Worm (Caenorhabditis elegans): Measurements from ENCODE around the gene clec-215.

The clec-215 gene

DNA sequence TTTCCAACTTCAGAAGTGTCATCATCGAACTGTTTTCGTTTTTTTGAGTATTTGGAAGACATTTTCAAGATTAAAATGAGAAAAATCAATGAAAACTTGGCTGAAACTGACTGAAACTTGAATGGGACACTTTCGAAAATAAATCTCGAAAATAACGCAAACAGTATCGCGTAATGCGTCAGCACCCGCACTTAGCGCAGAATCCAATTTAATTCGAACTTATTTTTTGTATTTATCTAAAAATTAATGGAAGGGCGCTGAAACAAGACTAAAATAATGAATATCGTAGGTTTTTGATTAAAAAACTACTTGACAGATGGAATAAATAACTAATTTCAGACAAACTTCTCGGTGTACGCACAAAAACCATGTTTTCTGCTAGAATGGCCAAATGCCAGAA lies 36.6 kb upstream of the clec-215 start, which contains the start of the genes snu-66 and ints-9 (continued):
- TF ChIP-seq nhr-21 (tag; optimal IDR thresholded peaks at IDR 0.05), result peak; percentile 49
- peak; percentile 51 for TF ChIP-seq crh-2 (tag; optimal IDR thresholded peaks at IDR 0.05)
- TF ChIP-seq lin-39 (tag; optimal IDR thresholded peaks at IDR 0.05), result no peak
- TF ChIP-seq blmp-1 (tag; optimal IDR thresholded peaks at IDR 0.05; ENCODE audit: insufficient read depth), result no peak
- TF ChIP-seq nhr-129 (tag; optimal IDR thresholded peaks at IDR 0.05), result peak; percentile 65
- no peak for TF ChIP-seq nhr-11 (tag; optimal IDR thresholded peaks at IDR 0.05)

DNA sequence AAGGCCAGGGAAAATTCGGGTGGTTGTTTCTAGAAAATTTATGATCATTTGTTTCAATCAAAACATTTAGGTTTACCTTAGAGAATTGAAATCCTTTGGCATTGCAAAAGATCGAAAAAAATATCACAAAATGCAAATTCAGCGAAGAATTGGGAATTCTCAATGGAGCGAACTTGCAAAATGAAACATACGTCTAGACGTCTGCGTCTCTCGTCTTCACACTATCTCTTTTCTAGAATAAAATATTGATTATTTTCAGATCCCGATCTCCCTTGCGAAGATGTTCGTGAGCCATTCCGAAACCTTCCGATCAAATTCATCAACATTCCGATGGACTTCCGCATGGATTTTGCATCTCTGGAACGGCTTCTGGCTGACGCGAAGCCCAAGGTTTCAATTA lies 31.8 kb upstream of the clec-215 start, which contains the start of gene ets-6:
TSS of gene ets-6 (minus strand) at position 169 of the 400 bp plus-strand sequence.
- TF ChIP-seq nhr-21 (tag; optimal IDR thresholded peaks at IDR 0.05) (peak; percentile 18), ceh-82 (tag; optimal IDR thresholded peaks at IDR 0.05) (no peak), ztf-11 (tag; optimal IDR thresholded peaks at IDR 0.05) (no peak), nhr-25 (tag; optimal IDR thresholded peaks at IDR 0.05) (peak; percentile 35), lsy-2 (tag; optimal IDR thresholded peaks at IDR 0.05) (peak; percentile 10 to 78), sma-3 (GFP tag; optimal IDR thresholded peaks at IDR 0.05) (peak; percentile 16), gmeb-1 (tag; optimal IDR thresholded peaks at IDR 0.05) (peak; percentile 60), fos-1 (tag; optimal IDR thresholded peaks at IDR 0.05) (peak; percentile 25), ama-1 (optimal IDR thresholded peaks at IDR 0.05) (no peak), nhr-129 (tag; optimal IDR thresholded peaks at IDR 0.05) (peak; percentile 50), elt-1 (tag; optimal IDR thresholded peaks at IDR 0.05) (no peak), dmd-4 (tag; optimal IDR thresholded peaks at IDR 0.05) (no peak), crh-2 (tag; optimal IDR thresholded peaks at IDR 0.05) (peak; percentile 55), C34F6.9 (tag; optimal IDR thresholded peaks at IDR 0.05) (peak; percentile 77), unc-55 (GFP tag; optimal IDR thresholded peaks at IDR 0.05) (peak; percentile 76), sma-9 (GFP tag; optimal IDR thresholded peaks at IDR 0.05) (peak; percentile 26), sma-9 (tag; optimal IDR thresholded peaks at IDR 0.05) (no peak), snpc-4 (tag; optimal IDR thresholded peaks at IDR 0.05) (no peak), alr-1 (tag; optimal IDR thresholded peaks at IDR 0.05) (no peak)

DNA sequence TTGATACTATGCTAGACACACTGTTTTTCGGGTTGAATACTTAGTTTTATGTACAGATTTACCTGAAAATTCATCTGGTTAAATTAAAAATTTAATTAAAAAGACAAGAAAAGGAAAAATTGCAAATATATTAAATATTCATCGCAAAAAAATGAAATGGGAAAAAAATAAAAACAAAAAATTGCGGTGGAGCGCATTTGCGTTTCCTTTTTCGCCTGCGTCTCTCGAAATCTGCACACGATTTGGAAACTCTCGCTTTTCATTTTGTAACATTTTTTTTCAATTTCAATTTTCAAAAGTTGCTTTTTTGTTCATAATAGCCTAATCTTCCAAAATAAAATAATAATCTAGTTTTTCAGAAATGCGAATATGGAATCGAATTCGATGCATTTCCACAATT lies 24.5 kb upstream of the clec-215 start, which contains the start of the genes F19F10.11 and C50E3.5:
TSS of gene F19F10.11 (minus strand) at position 68 of the 400 bp plus-strand sequence.
TSS of gene C50E3.5 (plus strand) at position 360 of the 400 bp plus-strand sequence.
- TF ChIP-seq sma-3 (GFP tag; optimal IDR thresholded peaks at IDR 0.05) (peak; percentile 60), sem-4 (tag; optimal IDR thresholded peaks at IDR 0.05) (peak; percentile 63), sma-9 (GFP tag; optimal IDR thresholded peaks at IDR 0.05) (peak; percentile 57), sma-9 (tag; optimal IDR thresholded peaks at IDR 0.05) (no peak), lsy-2 (tag; optimal IDR thresholded peaks at IDR 0.05) (peak; percentile 26 to 82), unc-39 (tag; optimal IDR thresholded peaks at IDR 0.05) (no peak), ztf-11 (tag; optimal IDR thresholded peaks at IDR 0.05) (no peak), unc-55 (GFP tag; optimal IDR thresholded peaks at IDR 0.05) (peak; percentile 81), F13H6.1 (tag; optimal IDR thresholded peaks at IDR 0.05) (peak; percentile 35), fos-1 (tag; optimal IDR thresholded peaks at IDR 0.05) (peak; percentile 13), crh-2 (tag; optimal IDR thresholded peaks at IDR 0.05) (peak; percentile 64), mab-5 (tag; optimal IDR thresholded peaks at IDR 0.05) (no peak), gmeb-1 (tag; optimal IDR thresholded peaks at IDR 0.05) (peak; percentile 74), nhr-6 (tag; optimal IDR thresholded peaks at IDR 0.05) (peak; percentile 31), C34F6.9 (tag; optimal IDR thresholded peaks at IDR 0.05) (peak; percentile 82), snpc-4 (tag; optimal IDR thresholded peaks at IDR 0.05) (peak; percentile 30)

DNA sequence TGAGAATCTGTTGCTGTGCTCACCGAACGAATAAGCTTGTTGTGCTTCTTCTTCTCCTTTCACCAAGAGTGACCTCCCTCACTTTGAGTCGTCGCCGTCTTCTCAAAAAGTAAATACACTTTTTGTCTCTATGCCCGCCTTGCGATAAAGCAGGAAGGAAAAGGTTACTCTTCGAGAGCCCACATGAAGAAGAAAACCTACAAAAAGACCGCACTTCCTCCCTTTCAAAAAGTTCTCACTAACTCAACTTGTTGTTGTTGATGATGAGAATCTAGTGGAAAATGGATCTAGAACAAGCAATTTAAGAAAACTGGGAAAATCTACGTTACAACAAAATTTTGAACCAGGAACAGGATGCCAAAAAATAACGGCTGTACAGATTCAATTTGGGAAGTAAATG lies 21.7 kb upstream of the clec-215 start, which contains the start of gene C50E3.6:
TSS of gene C50E3.6 (minus strand) at position 101 of the 400 bp plus-strand sequence.
- no peak for TF ChIP-seq lin-13 (GFP tag; optimal IDR thresholded peaks at IDR 0.05)
- no peak for TF ChIP-seq dmd-4 (tag; optimal IDR thresholded peaks at IDR 0.05)
- no peak for TF ChIP-seq zag-1 (tag; optimal IDR thresholded peaks at IDR 0.05)
- no peak for TF ChIP-seq sma-3 (GFP tag; optimal IDR thresholded peaks at IDR 0.05)
- TF ChIP-seq unc-62 (GFP tag; optimal IDR thresholded peaks at IDR 0.05), result no peak
- no peak for TF ChIP-seq skn-1 (tag; optimal IDR thresholded peaks at IDR 0.05)
- no peak for TF ChIP-seq nhr-77 (tag; optimal IDR thresholded peaks at IDR 0.05)
- no peak for TF ChIP-seq elt-3 (tag; optimal IDR thresholded peaks at IDR 0.05)
- TF ChIP-seq ceh-82 (tag; optimal IDR thresholded peaks at IDR 0.05), result no peak
- no peak for TF ChIP-seq unc-55 (GFP tag; optimal IDR thresholded peaks at IDR 0.05)
- no peak for TF ChIP-seq blmp-1 (tag; optimal IDR thresholded peaks at IDR 0.05; ENCODE audit: insufficient read depth)
- no peak for TF ChIP-seq unc-39 (tag; optimal IDR thresholded peaks at IDR 0.05)
- no peak for TF ChIP-seq peb-1 (tag; optimal IDR thresholded peaks at IDR 0.05)
- TF ChIP-seq mbf-1 (tag; optimal IDR thresholded peaks at IDR 0.05), result no peak
- TF ChIP-seq crh-2 (tag; optimal IDR thresholded peaks at IDR 0.05), result no peak
- no peak for TF ChIP-seq ama-1 (optimal IDR thresholded peaks at IDR 0.05)
- TF ChIP-seq Y55F3AM.14 (GFP tag; optimal IDR thresholded peaks at IDR 0.05), result no peak
- no peak for TF ChIP-seq nhr-237 (tag; optimal IDR thresholded peaks at IDR 0.05)
- no peak for TF ChIP-seq lin-11 (tag; optimal IDR thresholded peaks at IDR 0.05)

All from whole organism, L2 larva.